Fruit fly (Drosophila melanogaster): ENCODE measurements around the gene vilya.
A peak's percentile ranks its signal among the peaks of the same experiment; 100 is the strongest.

Gene vilya

dm6 chrX:2744042-2744441, 17.6 kb downstream of the vilya start, which contains the start of gene Syx4 (continued):
- TF ChIP-seq CG2202 (tag; optimal IDR thresholded peaks at IDR 0.05): peak; percentile 61
- no peak for TF ChIP-seq Dip2 (GFP tag; IDR thresholded peaks at IDR 0.05)
- peak; percentile 89 for TF ChIP-seq Xrp1 (GFP tag; IDR thresholded peaks at IDR 0.05)
- TF ChIP-seq sqz (GFP tag; optimal IDR thresholded peaks at IDR 0.05): peak; percentile 69
- no peak for TF ChIP-seq CG7963 (GFP tag; IDR thresholded peaks at IDR 0.05; ENCODE audit: partially characterized antibody)
- no peak for TF ChIP-seq Dp (GFP tag; optimal IDR thresholded peaks at IDR 0.05)
- TF ChIP-seq ac (GFP tag; optimal IDR thresholded peaks at IDR 0.05): no peak
- TF ChIP-seq pfk (GFP tag; optimal IDR thresholded peaks at IDR 0.05): no peak
- TF ChIP-seq NFAT (GFP tag; IDR thresholded peaks at IDR 0.05): peak; percentile 85
- TF ChIP-seq zf30C (GFP tag; optimal IDR thresholded peaks at IDR 0.05): no peak
- peak; percentile 87 for TF ChIP-seq Sox100B (GFP tag; optimal IDR thresholded peaks at IDR 0.05)
- TF ChIP-seq CG1024 (GFP tag; IDR thresholded peaks at IDR 0.05): peak; percentile 73
- peak; percentile 71 for TF ChIP-seq peb (GFP tag; IDR thresholded peaks at IDR 0.05)
- peak; percentile 91 for TF ChIP-seq grau (tag; optimal IDR thresholded peaks at IDR 0.05)
- no peak for TF ChIP-seq hkb (optimal IDR thresholded peaks at IDR 0.05)
- peak; percentile 96 for TF ChIP-seq hkb (GFP tag; IDR thresholded peaks at IDR 0.05)
- peak; percentile 72 for TF ChIP-seq Bdp1 (GFP tag; optimal IDR thresholded peaks at IDR 0.05)
- peak; percentile 89 for TF ChIP-seq schlank (tag; optimal IDR thresholded peaks at IDR 0.05)
- TF ChIP-seq Taf1 (GFP tag; IDR thresholded peaks at IDR 0.05): peak; percentile 83
- TF ChIP-seq pum (GFP tag; optimal IDR thresholded peaks at IDR 0.05): peak; percentile 80
- TF ChIP-seq Atf6 (GFP tag; IDR thresholded peaks at IDR 0.05): peak; percentile 94
- TF ChIP-seq Neu2 (GFP tag; optimal IDR thresholded peaks at IDR 0.05; ENCODE audit: borderline replicate concordance): no peak
- peak; percentile 83 for TF ChIP-seq CG13624 (GFP tag; optimal IDR thresholded peaks at IDR 0.05)
- peak; percentile 85 for TF ChIP-seq tx (GFP tag; optimal IDR thresholded peaks at IDR 0.05)
- TF ChIP-seq B-H1 (GFP tag; IDR thresholded peaks at IDR 0.05): peak; percentile 82
- TF ChIP-seq unpg (GFP tag; optimal IDR thresholded peaks at IDR 0.05): peak; percentile 95
- TF ChIP-seq onecut (GFP tag; IDR thresholded peaks at IDR 0.05): peak; percentile 85
- TF ChIP-seq grn (GFP tag; optimal IDR thresholded peaks at IDR 0.05): peak; percentile 52
- peak; percentile 87 for TF ChIP-seq CG7987 (GFP tag; optimal IDR thresholded peaks at IDR 0.05)
- peak; percentile 87 for TF ChIP-seq fu2 (GFP tag; optimal IDR thresholded peaks at IDR 0.05)
- no peak for TF ChIP-seq CG33557 (GFP tag; optimal IDR thresholded peaks at IDR 0.05)
- TF ChIP-seq CG3281 (GFP tag; optimal IDR thresholded peaks at IDR 0.05): peak; percentile 93
- TF ChIP-seq phol (tag; optimal IDR thresholded peaks at IDR 0.05): peak; percentile 84
- no peak for TF ChIP-seq Doc3 (GFP tag; IDR thresholded peaks at IDR 0.05; ENCODE audit: partially characterized antibody)
- peak; percentile 51; the same call in 1 of the 2 replicates for TF ChIP-seq ham (GFP tag; IDR thresholded peaks at IDR 0.05)
- peak; percentile 88 for TF ChIP-seq gce (GFP tag; IDR thresholded peaks at IDR 0.05)
- TF ChIP-seq wdn (GFP tag; IDR thresholded peaks at IDR 0.05): peak; percentile 83
- peak; percentile 54 for TF ChIP-seq croc (GFP tag; conservative IDR thresholded peaks at IDR 0.05)
- peak; percentile 87 for TF ChIP-seq fd96Cb (tag; optimal IDR thresholded peaks at IDR 0.05)
- peak; percentile 81 for TF ChIP-seq CG11398 (GFP tag; optimal IDR thresholded peaks at IDR 0.05)
- no peak for TF ChIP-seq Stat92E (GFP tag; optimal IDR thresholded peaks at IDR 0.05)
- peak; percentile 63 for TF ChIP-seq CG7928 (GFP tag; optimal IDR thresholded peaks at IDR 0.05)
- no peak for TF ChIP-seq fru (optimal IDR thresholded peaks at IDR 0.05)
- peak; percentile 79 for TF ChIP-seq esg (GFP tag; conservative IDR thresholded peaks at IDR 0.05)
- TF ChIP-seq Vsx1 (GFP tag; optimal IDR thresholded peaks at IDR 0.05): peak; percentile 76
- peak; percentile 77 for TF ChIP-seq disco-r (GFP tag; optimal IDR thresholded peaks at IDR 0.05)
- peak; percentile 79 for TF ChIP-seq scrt (GFP tag; optimal IDR thresholded peaks at IDR 0.05)
- peak; percentile 82 for TF ChIP-seq CG6683 (GFP tag; optimal IDR thresholded peaks at IDR 0.05)
- TF ChIP-seq CG18262 (tag; optimal IDR thresholded peaks at IDR 0.05): peak; percentile 87
- TF ChIP-seq Mad (GFP tag; optimal IDR thresholded peaks at IDR 0.05): peak; percentile 81
- peak; percentile 85 for TF ChIP-seq CG17829 (tag; optimal IDR thresholded peaks at IDR 0.05)
